Worm (Caenorhabditis elegans) whole organism, mixed stage, embryonic: Measurements from ENCODE around the gene T02G5.7.
A peak's percentile ranks its signal among the peaks of the same experiment; 100 is the strongest.

Experiments used
- ces-1 ChIP-seq: fragments of 150-350 bp; optimal IDR thresholded peaks from 2 replicates; lab custom pipeline; 2014; ENCODE audit warnings: missing biosample characterization, missing genetic modification reagents, missing genetic modification characterization
- hlh-1 ChIP-seq: fragments of 150-350 bp; optimal IDR thresholded peaks from 2 replicates; lab custom pipeline; 2014; ENCODE audit warnings: missing biosample characterization, missing genetic modification reagents, missing genetic modification characterization
- snpc-4 ChIP-seq: fragments of 150-350 bp; optimal IDR thresholded peaks from 2 replicates; lab custom pipeline; 2014; ENCODE audit warnings: missing biosample characterization, missing genetic modification characterization
- unc-62 ChIP-seq: fragments of 150-350 bp; optimal IDR thresholded peaks from 2 replicates; lab custom pipeline; 2014; ENCODE audit warnings: missing biosample characterization, missing genetic modification reagents, missing genetic modification characterization

DNA sequence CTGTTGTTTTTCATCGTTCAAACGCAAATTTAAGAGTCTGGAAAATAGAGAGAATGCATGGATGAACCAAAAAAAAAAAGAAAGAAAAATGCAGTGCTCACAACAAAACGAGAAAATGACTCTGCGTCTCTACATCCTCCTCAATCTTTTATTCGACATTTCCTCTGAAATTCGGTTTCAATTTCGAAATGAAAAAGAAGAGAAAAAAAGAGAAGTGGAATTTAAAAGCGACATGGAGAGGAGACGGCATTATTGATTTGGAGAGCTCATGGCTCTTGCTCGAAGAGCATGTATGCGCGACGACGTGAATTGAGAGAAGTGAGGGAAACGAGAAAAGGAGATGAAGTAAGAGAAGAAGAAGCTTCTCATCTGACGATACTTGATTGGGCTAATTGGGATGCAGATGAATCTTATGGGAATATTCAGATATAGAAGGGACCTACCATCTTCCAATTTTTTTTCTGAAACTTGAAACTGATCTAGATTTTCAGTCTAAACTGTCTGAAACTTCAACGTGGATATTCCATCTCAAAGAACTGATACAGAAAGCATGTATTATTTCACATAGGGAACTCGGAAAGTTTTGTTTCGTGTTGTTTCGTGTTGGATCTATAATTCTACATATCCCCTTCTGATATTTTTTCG, 35.7 kb downstream of the T02G5.7 start:
- no peak for TF ChIP-seq unc-62 (GFP tag; lab: Kevin White, UChicago)
- no peak for TF ChIP-seq hlh-1
- peak; percentile 59 for TF ChIP-seq ces-1 (GFP tag; lab: Kevin White, UChicago)
- no peak for TF ChIP-seq snpc-4 (tag; lab: Kevin White, UChicago)
